Worm (Caenorhabditis elegans) whole organism, L1 larva: Measurements from ENCODE around the gene Y17D7C.2.

ENCODE experiments used
- C04F5.9 ChIP-seq: sonication (generic microtip); optimal IDR thresholded peaks from 2 replicates; lab custom pipeline; 2016; ENCODE audit warnings: missing genetic modification characterization, missing compliant biosample characterization
- C34B4.2 ChIP-seq: sonication (generic microtip); optimal IDR thresholded peaks from 2 replicates; lab custom pipeline; 2017; ENCODE audit warnings: mild to moderate bottlenecking, missing genetic modification characterization, missing compliant biosample characterization
- F16B12.6 ChIP-seq: fragments of 150-350 bp; optimal IDR thresholded peaks from 2 replicates; lab custom pipeline; 2014; ENCODE audit warnings: missing biosample characterization, missing genetic modification characterization
- Y116A8C.19 ChIP-seq: sonication (generic microtip); optimal IDR thresholded peaks from 2 replicates; lab custom pipeline; 2016; ENCODE audit warnings: missing compliant biosample characterization, missing genetic modification characterization, borderline replicate concordance
- aha-1 ChIP-seq: fragments of 150-350 bp; optimal IDR thresholded peaks from 2 replicates; lab custom pipeline; 2014; ENCODE audit warnings: missing biosample characterization, missing genetic modification characterization
- ama-1 ChIP-seq: fragments of 150-350 bp; optimal IDR thresholded peaks from 2 replicates; lab custom pipeline; 2014
- ceh-88 ChIP-seq: fragments of 200-800 bp; sonication (Bioruptor generic); IDR thresholded peaks from 2 replicates; pipeline ENCODE4 v1.3.6; 2022; ENCODE audit warnings: missing genetic modification characterization, missing compliant biosample characterization
- dsc-1 ChIP-seq: sonication (generic microtip); optimal IDR thresholded peaks from 2 replicates; lab custom pipeline; 2016; ENCODE audit warnings: mild to moderate bottlenecking, missing genetic modification characterization, missing compliant biosample characterization
- efl-1 ChIP-seq, 4 experiments: fragments of 150-350 bp; optimal IDR thresholded peaks in 3 of 4; peaks in 1 of 4; 1 replicate in 1 of 4; 2 replicates in 3 of 4; lab custom pipeline; 2014; ENCODE audit warnings: missing biosample characterization in 2 of 4, missing genetic modification characterization in 2 of 4, missing genetic modification reagents in 2 of 4
- egl-27 ChIP-seq, 2 experiments: fragments of 150-350 bp in 1 of 2; sonication (generic microtip); optimal IDR thresholded peaks; 3 replicates each; lab custom pipeline; 2017 to 2018; ENCODE audit warnings: missing biosample characterization in 2 of 2, missing genetic modification characterization in 2 of 2, missing genetic modification reagents in 2 of 2
- elt-2 ChIP-seq: sonication (generic microtip); optimal IDR thresholded peaks from 2 replicates; lab custom pipeline; 2016; ENCODE audit warnings: missing genetic modification characterization, mild to moderate bottlenecking, inconsistent platforms, missing compliant biosample characterization, missing genetic modification reagents
- elt-3 ChIP-seq, 6 experiments: fragments of 150-350 bp in 1 of 6; sonication (generic microtip); optimal IDR thresholded peaks; 2 replicates each; lab custom pipeline; 2017 to 2018; ENCODE audit warnings: missing biosample characterization in 6 of 6, missing genetic modification characterization in 6 of 6, inconsistent platforms in 1 of 6
- fkh-4 ChIP-seq: sonication (generic microtip); optimal IDR thresholded peaks from 2 replicates; lab custom pipeline; 2016; ENCODE audit warnings: missing compliant biosample characterization, missing genetic modification characterization, borderline replicate concordance
- fkh-8 ChIP-seq: sonication (generic microtip); optimal IDR thresholded peaks from 2 replicates; lab custom pipeline; 2016; ENCODE audit warnings: mild to moderate bottlenecking, missing genetic modification characterization, missing compliant biosample characterization
- grh-1 ChIP-seq: fragments of 200-800 bp; sonication (Bioruptor generic); IDR thresholded peaks from 2 replicates; pipeline ENCODE4 v1.3.6; 2022; ENCODE audit warnings: missing genetic modification reagents, missing genetic modification characterization, missing compliant biosample characterization
- hlh-17 ChIP-seq: fragments of 200-800 bp; sonication (Bioruptor generic); optimal IDR thresholded peaks from 2 replicates; lab custom pipeline; 2018; ENCODE audit warnings: missing genetic modification characterization, mild to moderate bottlenecking, missing compliant biosample characterization, moderate library complexity, borderline replicate concordance
- hlh-4 ChIP-seq: sonication (generic microtip); optimal IDR thresholded peaks from 2 replicates; lab custom pipeline; 2016; ENCODE audit warnings: mild to moderate bottlenecking, missing genetic modification characterization, missing compliant biosample characterization
- isw-1 ChIP-seq: fragments of 200-800 bp; sonication (Bioruptor generic); IDR thresholded peaks from 2 replicates; pipeline ENCODE4 v1.3.6; 2022; ENCODE audit warnings: missing genetic modification characterization, missing compliant biosample characterization
- jun-1 ChIP-seq: fragments of 150-350 bp; optimal IDR thresholded peaks from 2 replicates; lab custom pipeline; 2014; ENCODE audit warnings: missing biosample characterization, missing genetic modification reagents, missing genetic modification characterization
- lin-13 ChIP-seq: fragments of 150-350 bp; optimal IDR thresholded peaks from 2 replicates; lab custom pipeline; 2014; ENCODE audit warnings: missing biosample characterization, missing genetic modification reagents, missing genetic modification characterization
- lin-15B ChIP-seq: fragments of 150-350 bp; sonication (generic microtip); optimal IDR thresholded peaks from 3 replicates; lab custom pipeline; 2014; ENCODE audit warnings: missing biosample characterization, missing genetic modification characterization
- lin-35 ChIP-seq, 2 experiments: fragments of 150-350 bp; optimal IDR thresholded peaks; 2 replicates each; lab custom pipeline; 2014; ENCODE audit warnings: missing biosample characterization in 2 of 2, missing genetic modification characterization in 2 of 2, missing genetic modification reagents in 2 of 2
- lin-39 ChIP-seq: fragments of 150-350 bp; optimal IDR thresholded peaks from 2 replicates; lab custom pipeline; 2014; ENCODE audit warnings: missing biosample characterization, missing genetic modification reagents, missing genetic modification characterization
- lir-3 ChIP-seq: sonication (generic microtip); optimal IDR thresholded peaks from 2 replicates; lab custom pipeline; 2016; ENCODE audit warnings: mild to moderate bottlenecking, missing genetic modification characterization, moderate library complexity, missing compliant biosample characterization; ENCODE audit not compliant: poor library complexity
- lsy-2 ChIP-seq, 2 experiments: fragments of 150-350 bp; optimal IDR thresholded peaks; 2 replicates each; lab custom pipeline; 2014; ENCODE audit warnings: missing biosample characterization in 2 of 2, missing genetic modification characterization in 2 of 2
- mab-9 ChIP-seq: fragments of 200-800 bp; sonication (Bioruptor generic); IDR thresholded peaks from 2 replicates; pipeline ENCODE4 v1.3.6; 2022; ENCODE audit warnings: missing genetic modification reagents, missing genetic modification characterization, missing compliant biosample characterization
- mep-1 ChIP-seq: fragments of 150-350 bp; optimal IDR thresholded peaks from 2 replicates; lab custom pipeline; 2014; ENCODE audit warnings: missing biosample characterization, missing genetic modification characterization
- nhr-11 ChIP-seq: fragments of 150-350 bp; optimal IDR thresholded peaks from 2 replicates; lab custom pipeline; 2014; ENCODE audit warnings: missing biosample characterization, missing genetic modification characterization
- nhr-12 ChIP-seq: sonication (generic microtip); optimal IDR thresholded peaks from 2 replicates; lab custom pipeline; 2017; ENCODE audit warnings: missing biosample characterization, missing genetic modification characterization
- nhr-19 ChIP-seq: fragments of 200-800 bp; sonication (Bioruptor generic); conservative IDR thresholded peaks from 2 replicates; pipeline ENCODE4 v1.3.6; 2022; ENCODE audit warnings: missing genetic modification characterization, missing compliant biosample characterization
- nhr-28 ChIP-seq: fragments of 150-350 bp; optimal IDR thresholded peaks from 2 replicates; lab custom pipeline; 2014; ENCODE audit warnings: missing biosample characterization, missing genetic modification characterization
- nhr-47 ChIP-seq: sonication (generic microtip); optimal IDR thresholded peaks from 2 replicates; lab custom pipeline; 2016; ENCODE audit warnings: mild to moderate bottlenecking, missing genetic modification characterization, moderate library complexity, missing compliant biosample characterization
- nhr-71 ChIP-seq: sonication (generic microtip); optimal IDR thresholded peaks from 2 replicates; lab custom pipeline; 2016; ENCODE audit warnings: mild to moderate bottlenecking, missing genetic modification characterization, moderate library complexity, missing compliant biosample characterization
- nhr-84 ChIP-seq: sonication (generic microtip); optimal IDR thresholded peaks from 2 replicates; lab custom pipeline; 2017; ENCODE audit warnings: missing biosample characterization, missing genetic modification characterization
- nhr-90 ChIP-seq: sonication (generic microtip); optimal IDR thresholded peaks from 2 replicates; lab custom pipeline; 2016; ENCODE audit warnings: mild to moderate bottlenecking, missing genetic modification characterization, missing compliant biosample characterization; ENCODE audit not compliant: poor library complexity
- pag-3 ChIP-seq: sonication (generic microtip); optimal IDR thresholded peaks from 2 replicates; lab custom pipeline; 2017; ENCODE audit warnings: missing genetic modification characterization, mild to moderate bottlenecking, missing compliant biosample characterization, antibody characterized with exemption, borderline replicate concordance; ENCODE audit not compliant: insufficient read depth
- rnt-1 ChIP-seq: sonication (generic microtip); optimal IDR thresholded peaks from 2 replicates; lab custom pipeline; 2016; ENCODE audit warnings: mild to moderate bottlenecking, missing genetic modification characterization, moderate library complexity, missing compliant biosample characterization
- skn-1 ChIP-seq: fragments of 150-350 bp; optimal IDR thresholded peaks from 2 replicates; lab custom pipeline; 2014; ENCODE audit warnings: missing biosample characterization, missing genetic modification characterization
- sox-4 ChIP-seq: sonication (generic microtip); optimal IDR thresholded peaks from 2 replicates; lab custom pipeline; 2016; ENCODE audit warnings: missing genetic modification characterization, missing compliant biosample characterization
- sup-37 ChIP-seq: fragments of 200-800 bp; sonication (Bioruptor generic); optimal IDR thresholded peaks from 2 replicates; lab custom pipeline; 2018; ENCODE audit warnings: mild to moderate bottlenecking, missing genetic modification characterization, missing compliant biosample characterization
- unc-130 ChIP-seq: fragments of 150-350 bp; optimal IDR thresholded peaks from 2 replicates; lab custom pipeline; 2017; ENCODE audit warnings: missing biosample characterization, missing genetic modification characterization, inconsistent platforms
- unc-30 ChIP-seq: sonication (generic microtip); optimal IDR thresholded peaks from 2 replicates; lab custom pipeline; 2017; ENCODE audit warnings: missing biosample characterization, missing genetic modification characterization
- unc-98 ChIP-seq: fragments of 200-800 bp; sonication (Bioruptor generic); IDR thresholded peaks from 2 replicates; pipeline ENCODE4 v1.3.6; 2022; ENCODE audit warnings: missing genetic modification characterization, missing compliant biosample characterization
- zip-4 ChIP-seq: fragments of 200-800 bp; sonication (Bioruptor generic); optimal IDR thresholded peaks from 2 replicates; lab custom pipeline; 2018; ENCODE audit warnings: mild to moderate bottlenecking, missing genetic modification characterization, moderate library complexity, missing compliant biosample characterization
- ztf-11 ChIP-seq, 2 experiments: sonication (generic microtip); optimal IDR thresholded peaks; 2 replicates each; lab custom pipeline; 2016 to 2017; ENCODE audit warnings: missing genetic modification characterization in 2 of 2, missing biosample characterization in 1 of 2, missing compliant biosample characterization in 1 of 2
- ztf-4 ChIP-seq: fragments of 150-350 bp; optimal IDR thresholded peaks from 2 replicates; lab custom pipeline; 2014; ENCODE audit warnings: missing biosample characterization, missing genetic modification characterization

Y17D7C.2 gene

ce11 chrV:18734381-18734780 lies 14.6 kb upstream of the Y17D7C.2 start, which contains the start of gene scl-20:
scl-20 (minus strand) TSS chrV:18734481.
- no peak for TF ChIP-seq lsy-2 (tag; optimal IDR thresholded peaks at IDR 0.05; lab: Kevin White, UChicago)
- TF ChIP-seq Y116A8C.19 = no peak
- TF ChIP-seq elt-2 (tag; lab: Kevin White, UChicago) = no peak
- no peak for TF ChIP-seq nhr-47 (tag; lab: Kevin White, UChicago)
- TF ChIP-seq dsc-1 (tag; lab: Kevin White, UChicago) = no peak
- no peak for TF ChIP-seq zip-4 (GFP tag; lab: Kevin White, UChicago)
- TF ChIP-seq fkh-8 (tag; lab: Kevin White, UChicago) = no peak
- TF ChIP-seq nhr-71 (tag; lab: Kevin White, UChicago) = no peak
- TF ChIP-seq hlh-4 (tag; lab: Kevin White, UChicago) = no peak
- TF ChIP-seq jun-1 (tag; lab: Kevin White, UChicago) = no peak
- no peak for TF ChIP-seq hlh-17
- TF ChIP-seq mep-1 (tag; lab: Kevin White, UChicago) = no peak
- no peak for TF ChIP-seq nhr-28

- no peak for TF ChIP-seq elt-3 (tag; optimal IDR thresholded peaks at IDR 0.05; lab: Kevin White, UChicago)
- no peak for TF ChIP-seq nhr-12
- TF ChIP-seq sup-37 (GFP tag; lab: Kevin White, UChicago) = no peak
- no peak for TF ChIP-seq grh-1 (GFP tag; lab: Robert Waterston, UW)
- TF ChIP-seq sox-4 = no peak
- TF ChIP-seq efl-1 (optimal IDR thresholded peaks at IDR 0.05; lab: Kevin White, UChicago) = no peak
- no peak for TF ChIP-seq efl-1 (GFP tag; optimal IDR thresholded peaks at IDR 0.05 in 1 of 2; lab: Kevin White, UChicago)
- no peak for TF ChIP-seq rnt-1 (tag; lab: Kevin White, UChicago)
- no peak for TF ChIP-seq ama-1 (lab: Kevin White, UChicago)
- TF ChIP-seq nhr-84 (tag; lab: Kevin White, UChicago) = no peak
- TF ChIP-seq C04F5.9 (tag; lab: Kevin White, UChicago) = no peak
- TF ChIP-seq nhr-90 (tag; lab: Kevin White, UChicago) = no peak
- no peak for TF ChIP-seq isw-1
- no peak for TF ChIP-seq lir-3 (tag; lab: Kevin White, UChicago)
- no peak for TF ChIP-seq unc-30 (tag; lab: Kevin White, UChicago)
- TF ChIP-seq, all 84 proteins: peak for 0
Observed at ce11 chrV:18733942-18734341, 14.2 kb upstream of the Y17D7C.2 start.

- no peak for TF ChIP-seq lin-39
- no peak for TF ChIP-seq nhr-47 (tag; lab: Kevin White, UChicago)
- no peak for TF ChIP-seq lin-15B (tag; lab: Kevin White, UChicago)
- TF ChIP-seq C34B4.2 = no peak
- no peak for TF ChIP-seq nhr-12
- TF ChIP-seq nhr-11 (tag; lab: Kevin White, UChicago) = no peak
- no peak for TF ChIP-seq mab-9 (GFP tag; lab: Robert Waterston, UW)
- TF ChIP-seq nhr-19 (GFP tag; lab: Robert Waterston, UW) = no peak
- TF ChIP-seq egl-27 (tag; optimal IDR thresholded peaks at IDR 0.05; lab: Kevin White, UChicago) = no peak
- no peak for TF ChIP-seq lin-13 (GFP tag; lab: Kevin White, UChicago)
Observed at ce11 chrV:18731579-18732041, 11.8 kb upstream of the Y17D7C.2 start, which contains the start of the genes asp-18 and scl-19. asp-18 (minus strand) TSS chrV:18731679. scl-19 (plus strand) TSS chrV:18731991.

- TF ChIP-seq fkh-4 (tag; lab: Kevin White, UChicago) (no peak), pag-3 (tag; lab: Kevin White, UChicago) (no peak), skn-1 (tag; lab: Kevin White, UChicago) (no peak), ztf-4 (tag; lab: Kevin White, UChicago) (no peak), fkh-8 (tag; lab: Kevin White, UChicago) (no peak), unc-98 (GFP tag; lab: Robert Waterston, UW) (no peak), F16B12.6 (tag; lab: Kevin White, UChicago) (no peak), aha-1 (tag; lab: Kevin White, UChicago) (no peak), ceh-88 (no peak), unc-130 (tag; lab: Kevin White, UChicago) (no peak), lin-35 (GFP tag; optimal IDR thresholded peaks at IDR 0.05; lab: Kevin White, UChicago) (no peak), ztf-11 (tag; optimal IDR thresholded peaks at IDR 0.05; lab: Kevin White, UChicago) (no peak), lin-13 (GFP tag; lab: Kevin White, UChicago) (no peak)
Observed at ce11 chrV:18729324-18729924, 9.6 kb upstream of the Y17D7C.2 start, which contains the start of gene asp-19. asp-19 (minus strand) TSS chrV:18729374.
